Worm (Caenorhabditis elegans) whole organism, young adult: ENCODE data around the gene gpa-11.

Source experiments
- B0336.3 ChIP-seq: fragments of 200-800 bp; sonication (Bioruptor generic); IDR thresholded peaks from 2 replicates; pipeline ENCODE4 v1.3.6; 2022; ENCODE audit warnings: missing genetic modification characterization, missing compliant biosample characterization
- D2030.7 ChIP-seq: fragments of 200-800 bp; sonication (Bioruptor generic); IDR thresholded peaks from 2 replicates; pipeline ENCODE4 v1.3.6; 2022; ENCODE audit warnings: missing genetic modification reagents, missing genetic modification characterization, missing compliant biosample characterization
- F22D6.2 ChIP-seq: sonication (generic microtip); optimal IDR thresholded peaks from 2 replicates; lab custom pipeline; 2016; ENCODE audit warnings: mild to moderate bottlenecking, missing genetic modification characterization, missing compliant biosample characterization
- F33H1.4 ChIP-seq: fragments of 200-800 bp; sonication (Bioruptor generic); IDR thresholded peaks from 2 replicates; pipeline ENCODE4 v1.3.6; 2022; ENCODE audit warnings: missing genetic modification reagents, missing genetic modification characterization, missing compliant biosample characterization
- F39B2.1 ChIP-seq: fragments of 200-800 bp; sonication (Bioruptor generic); IDR thresholded peaks from 2 replicates; pipeline ENCODE4 v1.3.6; 2022; ENCODE audit warnings: missing genetic modification reagents, missing genetic modification characterization, missing compliant biosample characterization
- F52B5.7 ChIP-seq: sonication (generic microtip); optimal IDR thresholded peaks from 2 replicates; lab custom pipeline; 2016; ENCODE audit warnings: mild to moderate bottlenecking, missing genetic modification characterization, missing compliant biosample characterization
- K11D2.4 ChIP-seq: fragments of 200-800 bp; sonication (Bioruptor generic); IDR thresholded peaks from 2 replicates; pipeline ENCODE4 v1.3.6; 2022; ENCODE audit warnings: missing genetic modification reagents, missing genetic modification characterization, missing compliant biosample characterization
- T07F8.4 ChIP-seq: sonication (generic microtip); optimal IDR thresholded peaks from 2 replicates; lab custom pipeline; 2016; ENCODE audit warnings: mild to moderate bottlenecking, missing genetic modification characterization, moderate library complexity, missing compliant biosample characterization
- Y53F4B.3 ChIP-seq: fragments of 200-800 bp; sonication (Bioruptor generic); IDR thresholded peaks from 2 replicates; pipeline ENCODE4 v1.3.6; 2022; ENCODE audit warnings: missing genetic modification reagents, missing genetic modification characterization, missing compliant biosample characterization
- Y56A3A.18 ChIP-seq: fragments of 200-800 bp; sonication (Bioruptor generic); IDR thresholded peaks from 2 replicates; pipeline ENCODE4 v1.3.6; 2022; ENCODE audit warnings: missing genetic modification reagents, missing genetic modification characterization, missing compliant biosample characterization
- Y95B8A.8 ChIP-seq: fragments of 200-800 bp; sonication (Bioruptor generic); IDR thresholded peaks from 2 replicates; pipeline ENCODE4 v1.3.6; 2022; ENCODE audit warnings: missing genetic modification reagents, missing genetic modification characterization, missing compliant biosample characterization
- ZK185.1 ChIP-seq: sonication (generic microtip); optimal IDR thresholded peaks from 2 replicates; lab custom pipeline; 2016; ENCODE audit warnings: mild to moderate bottlenecking, missing genetic modification characterization, missing compliant biosample characterization; ENCODE audit not compliant: poor library complexity, severe bottlenecking
- cebp-1 ChIP-seq, 2 experiments: fragments of 200-800 bp in 1 of 2; sonication (Bioruptor generic) in 1 of 2; sonication (generic microtip) in 1 of 2; IDR thresholded peaks in 1 of 2; optimal IDR thresholded peaks in 1 of 2; 2 replicates each; pipeline versions ENCODE4 v1.3.6 to Lab custom; 2017 to 2022; ENCODE audit warnings: missing compliant biosample characterization in 2 of 2, missing genetic modification characterization in 2 of 2, mild to moderate bottlenecking in 1 of 2, missing genetic modification reagents in 1 of 2, moderate library complexity in 1 of 2
- ceh-100 ChIP-seq: fragments of 200-800 bp; sonication (Bioruptor generic); IDR thresholded peaks from 2 replicates; pipeline ENCODE4 v1.3.6; 2022; ENCODE audit warnings: missing genetic modification reagents, missing genetic modification characterization, missing compliant biosample characterization
- ceh-27 ChIP-seq: fragments of 200-800 bp; sonication (Bioruptor generic); optimal IDR thresholded peaks from 2 replicates; lab custom pipeline; 2018; ENCODE audit warnings: mild to moderate bottlenecking, missing genetic modification characterization, moderate library complexity, missing compliant biosample characterization
- dpff-1 ChIP-seq: sonication (generic microtip); optimal IDR thresholded peaks from 2 replicates; lab custom pipeline; 2017; ENCODE audit warnings: mild to moderate bottlenecking, missing genetic modification characterization, missing compliant biosample characterization
- fkh-3 ChIP-seq: sonication (generic microtip); optimal IDR thresholded peaks from 2 replicates; lab custom pipeline; 2016; ENCODE audit warnings: mild to moderate bottlenecking, missing genetic modification characterization, missing compliant biosample characterization
- him-1 ChIP-seq: sonication (generic microtip); optimal IDR thresholded peaks from 2 replicates; lab custom pipeline; 2016; ENCODE audit warnings: missing genotype, missing genetic modification reagents, missing genetic modification characterization, missing compliant biosample characterization
- hmg-1.2 ChIP-seq: fragments of 200-800 bp; sonication (Bioruptor generic); IDR thresholded peaks from 2 replicates; pipeline ENCODE4 v1.3.6; 2022; ENCODE audit warnings: missing genetic modification reagents, missing genetic modification characterization, missing compliant biosample characterization
- lin-40 ChIP-seq: sonication (generic microtip); optimal IDR thresholded peaks from 2 replicates; lab custom pipeline; 2016; ENCODE audit warnings: missing genetic modification characterization, mild to moderate bottlenecking, missing compliant biosample characterization, missing genotype, missing genetic modification reagents
- lsy-27 ChIP-seq: sonication (generic microtip); optimal IDR thresholded peaks from 2 replicates; lab custom pipeline; 2017; ENCODE audit warnings: missing genetic modification characterization, mild to moderate bottlenecking, missing compliant biosample characterization, antibody characterized with exemption, missing genotype, borderline replicate concordance; ENCODE audit not compliant: insufficient read depth
- madf-10 ChIP-seq: sonication (generic microtip); optimal IDR thresholded peaks from 2 replicates; lab custom pipeline; 2016; ENCODE audit warnings: mild to moderate bottlenecking, missing genetic modification characterization, missing compliant biosample characterization
- madf-6 ChIP-seq: fragments of 200-800 bp; sonication (Bioruptor generic); IDR thresholded peaks from 2 replicates; pipeline ENCODE4 v1.3.6; 2022; ENCODE audit warnings: missing genetic modification reagents, missing genetic modification characterization, missing compliant biosample characterization
- mel-28 ChIP-seq: sonication (generic microtip); optimal IDR thresholded peaks from 2 replicates; lab custom pipeline; 2016; ENCODE audit warnings: borderline replicate concordance, mild to moderate bottlenecking, missing genetic modification characterization, missing compliant biosample characterization
- nhr-80 ChIP-seq: sonication (generic microtip); optimal IDR thresholded peaks from 2 replicates; lab custom pipeline; 2016; ENCODE audit warnings: missing genetic modification characterization, missing compliant biosample characterization
- pbrm-1 ChIP-seq: fragments of 200-800 bp; sonication (Bioruptor generic); IDR thresholded peaks from 2 replicates; pipeline ENCODE4 v1.3.6; 2022; ENCODE audit warnings: missing genetic modification reagents, missing genetic modification characterization, missing compliant biosample characterization
- snpc-3.4 ChIP-seq: sonication (generic microtip); optimal IDR thresholded peaks from 2 replicates; lab custom pipeline; 2017; ENCODE audit warnings: missing genetic modification characterization, mild to moderate bottlenecking, missing compliant biosample characterization, antibody characterized with exemption, moderate library complexity, missing genotype, missing genetic modification reagents
- snpc-4 ChIP-seq, 5 experiments: fragments of 150-350 bp in 1 of 5; sonication (generic microtip) in 4 of 5; optimal IDR thresholded peaks; 2 replicates each; lab custom pipeline; 2014 to 2018; ENCODE audit warnings: missing genetic modification characterization in 5 of 5, missing biosample characterization in 3 of 5, antibody characterized with exemption in 2 of 5, mild to moderate bottlenecking in 2 of 5, missing compliant biosample characterization in 2 of 5, missing genotype in 2 of 5, moderate library complexity in 2 of 5, missing genetic modification reagents in 1 of 5
- sptf-2 ChIP-seq: fragments of 200-800 bp; sonication (Bioruptor generic); optimal IDR thresholded peaks from 2 replicates; lab custom pipeline; 2018; ENCODE audit warnings: mild to moderate bottlenecking, missing genetic modification characterization, missing compliant biosample characterization
- tbp1 ChIP-seq: fragments of 200-800 bp; sonication (Bioruptor generic); optimal IDR thresholded peaks from 2 replicates; lab custom pipeline; 2018; ENCODE audit warnings: mild to moderate bottlenecking, missing genetic modification characterization, missing compliant biosample characterization
- unc-62 ChIP-seq: fragments of 150-350 bp; optimal IDR thresholded peaks from 2 replicates; lab custom pipeline; 2014; ENCODE audit warnings: missing biosample characterization, missing genetic modification reagents, missing genetic modification characterization
- ztf-3 ChIP-seq: fragments of 200-800 bp; sonication (Bioruptor generic); optimal IDR thresholded peaks from 2 replicates; lab custom pipeline; 2018; ENCODE audit warnings: mild to moderate bottlenecking, missing genetic modification characterization, missing compliant biosample characterization

Gene gpa-11

ce11 chrII:4291799-4292198, 44.8 kb downstream of the gpa-11 start:
- TF ChIP-seq hmg-1.2 (GFP tag; lab: Robert Waterston, UW), result no peak
- no peak for TF ChIP-seq ztf-3 (GFP tag; lab: Kevin White, UChicago)
- no peak for TF ChIP-seq tbp1 (GFP tag; lab: Kevin White, UChicago)
- TF ChIP-seq him-1 (tag; lab: Kevin White, UChicago), result no peak
- TF ChIP-seq F52B5.7 (tag; lab: Kevin White, UChicago), result no peak
- TF ChIP-seq Y53F4B.3 (GFP tag; lab: Robert Waterston, UW), result no peak
- no peak for TF ChIP-seq lin-40
- TF ChIP-seq snpc-3.4 (tag; lab: Kevin White, UChicago), result no peak
- no peak for TF ChIP-seq F22D6.2

ce11 chrII:4293027-4293522, 46.1 kb downstream of the gpa-11 start:
- no peak for TF ChIP-seq snpc-4 (GFP tag; optimal IDR thresholded peaks at IDR 0.05; lab: Kevin White, UChicago)
- TF ChIP-seq snpc-4 (tag; optimal IDR thresholded peaks at IDR 0.05; lab: Kevin White, UChicago), result no peak
- no peak for TF ChIP-seq madf-6 (GFP tag; lab: Robert Waterston, UW)
- TF ChIP-seq K11D2.4 (GFP tag; lab: Robert Waterston, UW), result no peak
- TF ChIP-seq pbrm-1 (GFP tag; lab: Robert Waterston, UW), result no peak
- TF ChIP-seq sptf-2 (GFP tag; lab: Kevin White, UChicago), result no peak

ce11 chrII:4294189-4294588, 47.2 kb downstream of the gpa-11 start:
- TF ChIP-seq unc-62 (GFP tag; lab: Kevin White, UChicago), result no peak
- no peak for TF ChIP-seq D2030.7 (GFP tag; lab: Robert Waterston, UW)
- TF ChIP-seq cebp-1 (GFP tag; IDR thresholded peaks at IDR 0.05; lab: Robert Waterston, UW), result no peak
- TF ChIP-seq cebp-1 (tag; optimal IDR thresholded peaks at IDR 0.05; lab: Kevin White, UChicago), result no peak
- TF ChIP-seq T07F8.4 (tag; lab: Kevin White, UChicago), result no peak
- no peak for TF ChIP-seq Y56A3A.18 (GFP tag; lab: Robert Waterston, UW)
- no peak for TF ChIP-seq F39B2.1 (GFP tag; lab: Robert Waterston, UW)
- no peak for TF ChIP-seq fkh-3 (tag; lab: Kevin White, UChicago)
- no peak for TF ChIP-seq F22D6.2
- TF ChIP-seq dpff-1, result no peak
- no peak for TF ChIP-seq tbp1 (GFP tag; lab: Kevin White, UChicago)
- no peak for TF ChIP-seq ZK185.1 (tag; lab: Kevin White, UChicago)
- TF ChIP-seq madf-10 (tag; lab: Kevin White, UChicago), result no peak
- TF ChIP-seq mel-28 (tag; lab: Kevin White, UChicago), result no peak
- TF ChIP-seq F33H1.4 (GFP tag; lab: Robert Waterston, UW), result no peak
- no peak for TF ChIP-seq B0336.3 (GFP tag; lab: Robert Waterston, UW)

ce11 chrII:4294801-4295200, 47.8 kb downstream of the gpa-11 start, which contains the start of gene rml-4:
rml-4 (plus strand) TSS chrII:4295101.
- TF ChIP-seq ceh-100 (GFP tag; lab: Robert Waterston, UW), result no peak
- TF ChIP-seq tbp1 (GFP tag; lab: Kevin White, UChicago), result no peak
- TF ChIP-seq lsy-27 (tag; lab: Kevin White, UChicago), result no peak
- TF ChIP-seq ZK185.1 (tag; lab: Kevin White, UChicago), result no peak

ce11 chrII:4297259-4297658, 50.3 kb downstream of the gpa-11 start:
- TF ChIP-seq nhr-80 (tag; lab: Kevin White, UChicago) (peak; percentile 35), Y95B8A.8 (GFP tag; lab: Robert Waterston, UW) (0 out of 2 replicates have a peak, but pooled peaks have one; percentile 41), ceh-27 (GFP tag; lab: Kevin White, UChicago) (no peak)
